Worm (Caenorhabditis elegans) whole organism, L4/young adult: ENCODE results near the gene F19B2.6.

ENCODE experiments used
- W03F9.2 ChIP-seq: fragments of 150-350 bp; optimal IDR thresholded peaks from 2 replicates; lab custom pipeline; 2014; ENCODE audit warnings: missing biosample characterization, missing genetic modification characterization
- dao-5 ChIP-seq: sonication (generic microtip); optimal IDR thresholded peaks from 2 replicates; lab custom pipeline; 2016; ENCODE audit warnings: missing genotype, missing genetic modification characterization, moderate library complexity, missing compliant biosample characterization
- him-1 ChIP-seq: sonication (generic microtip); optimal IDR thresholded peaks from 2 replicates; lab custom pipeline; 2016; ENCODE audit warnings: missing genotype, missing genetic modification reagents, missing genetic modification characterization, missing compliant biosample characterization

ce11 chrV:20142285-20142684 is 16.0 kb upstream of the F19B2.6 start, which contains the start of gene Y113G7A.12:
- TF ChIP-seq W03F9.2 (tag; lab: Kevin White, UChicago) = no peak
- no peak for TF ChIP-seq dao-5
- TF ChIP-seq him-1 (tag; lab: Kevin White, UChicago) = no peak
